Worm (Caenorhabditis elegans) whole organism, midembryonic: ENCODE data around the gene rbm-25.

Source experiments
- T22C8.4 ChIP-seq: fragments of 200-800 bp; sonication (Bioruptor generic); IDR thresholded peaks from 2 replicates; pipeline ENCODE4 v1.3.6; 2022; ENCODE audit warnings: missing genetic modification characterization, missing compliant biosample characterization
- cog-1 ChIP-seq: sonication (generic microtip); optimal IDR thresholded peaks from 2 replicates; lab custom pipeline; 2016; ENCODE audit warnings: missing genetic modification characterization, missing compliant biosample characterization
- flt-1 ChIP-seq: fragments of 200-800 bp; sonication (Bioruptor generic); IDR thresholded peaks from 2 replicates; pipeline ENCODE4 v1.3.6; 2022; ENCODE audit warnings: missing genetic modification characterization, missing compliant biosample characterization
- klf-2 ChIP-seq: fragments of 200-800 bp; sonication (Bioruptor generic); conservative IDR thresholded peaks from 2 replicates; pipeline ENCODE4 v1.3.6; 2022; ENCODE audit warnings: missing genetic modification reagents, missing genetic modification characterization, missing compliant biosample characterization
- med-1 ChIP-seq: sonication (generic microtip); optimal IDR thresholded peaks from 2 replicates; lab custom pipeline; 2017; ENCODE audit warnings: missing genetic modification characterization, mild to moderate bottlenecking, missing compliant biosample characterization, antibody characterized with exemption, missing genetic modification reagents; ENCODE audit not compliant: insufficient read depth
- ref-1 ChIP-seq: fragments of 200-800 bp; sonication (Bioruptor generic); conservative IDR thresholded peaks from 2 replicates; pipeline ENCODE4 v1.3.6; 2022; ENCODE audit warnings: missing genetic modification reagents, missing genetic modification characterization, missing compliant biosample characterization
- ztf-29 ChIP-seq: fragments of 200-800 bp; sonication (Bioruptor generic); IDR thresholded peaks from 2 replicates; pipeline ENCODE4 v1.3.6; 2022; ENCODE audit warnings: missing genetic modification reagents, missing genetic modification characterization, missing compliant biosample characterization

ce11 chrV:12551638-12552478 lies 53.8 kb downstream of the rbm-25 start:
- TF ChIP-seq med-1 (GFP tag; lab: Kevin White, UChicago) = no peak
- no peak for TF ChIP-seq klf-2 (GFP tag; lab: Robert Waterston, UW)
- no peak for TF ChIP-seq ztf-29
- TF ChIP-seq flt-1 (GFP tag; lab: Robert Waterston, UW) = no peak
- no peak for TF ChIP-seq cog-1 (tag; lab: Kevin White, UChicago)
- no peak for TF ChIP-seq ref-1 (GFP tag; lab: Robert Waterston, UW)
- no peak for TF ChIP-seq T22C8.4 (GFP tag; lab: Robert Waterston, UW)
